Fruit fly (Drosophila melanogaster) whole organism, wandering third instar larva: ENCODE data around the gene Lar.

ENCODE experiments used
- Hnf4 ChIP-seq: fragments of 200-800 bp; sonication (Bioruptor generic); optimal IDR thresholded peaks from 2 replicates; lab custom pipeline; 2016; ENCODE audit warnings: missing biosample characterization, mild to moderate bottlenecking, missing genetic modification characterization
- Myc ChIP-seq: fragments of >200 bp; optimal IDR thresholded peaks from 2 replicates; lab custom pipeline; 2017
- OdsH ChIP-seq: fragments of 200-800 bp; sonication (Bioruptor generic); optimal IDR thresholded peaks from 2 replicates; lab custom pipeline; 2016; ENCODE audit warnings: missing biosample characterization, mild to moderate bottlenecking, missing genetic modification characterization
- Sp1 ChIP-seq: fragments of 200-800 bp; sonication (Bioruptor generic); optimal IDR thresholded peaks from 3 replicates; lab custom pipeline; 2019; ENCODE audit warnings: missing biosample characterization, mild to moderate bottlenecking, missing genetic modification characterization, moderate library complexity
- br ChIP-seq: fragments of 200-800 bp; sonication (Bioruptor generic); optimal IDR thresholded peaks from 2 replicates; lab custom pipeline; 2016; ENCODE audit warnings: missing biosample characterization, missing genetic modification characterization
- brk ChIP-seq: fragments of 200-800 bp; sonication (Bioruptor generic); optimal IDR thresholded peaks from 2 replicates; lab custom pipeline; 2016; ENCODE audit warnings: missing biosample characterization, mild to moderate bottlenecking, missing genetic modification characterization
- foxo ChIP-seq, 2 experiments: fragments of 200-800 bp; sonication (Bioruptor generic); optimal IDR thresholded peaks; 2 replicates in 1 of 2; 3 replicates in 1 of 2; lab custom pipeline; 2016 to 2017; ENCODE audit warnings: missing biosample characterization in 2 of 2, missing genetic modification characterization in 2 of 2
- lola ChIP-seq: fragments of >200 bp; optimal IDR thresholded peaks from 2 replicates; lab custom pipeline; 2017; ENCODE audit warnings: missing biosample characterization, missing genetic modification characterization
- psq ChIP-seq: fragments of 200-800 bp; sonication (Bioruptor generic); optimal IDR thresholded peaks from 3 replicates; lab custom pipeline; 2017; ENCODE audit warnings: missing biosample characterization, mild to moderate bottlenecking, missing genetic modification characterization, moderate library complexity

- TF ChIP-seq psq (GFP tag; lab: Kevin White, UChicago) (peak; percentile 91), br (GFP tag; lab: Kevin White, UChicago) (no peak), Hnf4 (no peak), Sp1 (GFP tag; lab: Kevin White, UChicago) (no peak), foxo (GFP tag; optimal IDR thresholded peaks at IDR 0.05; lab: Kevin White, UChicago) (no peak), lola (GFP tag; lab: Kevin White, UChicago) (no peak), OdsH (GFP tag; lab: Kevin White, UChicago) (no peak), Myc (lab: Kevin White, UChicago) (no peak), brk (peak; percentile 86)
These were observed 14.6 kb upstream of the Lar start for dm6 chr2L:19571574-19572495.
